Fruit fly (Drosophila melanogaster) whole organism, wandering third instar larva: ENCODE measurements around the gene Noa36.

Source experiments
- Abd-B ChIP-seq: fragments of >200 bp; optimal IDR thresholded peaks from 2 replicates; lab custom pipeline; 2017; ENCODE audit warnings: missing biosample characterization, missing genetic modification characterization
- CG32264 ChIP-seq: fragments of 200-800 bp; sonication (Bioruptor generic); optimal IDR thresholded peaks from 2 replicates; lab custom pipeline; 2016; ENCODE audit warnings: missing biosample characterization, missing genetic modification characterization
- CG9705 ChIP-seq: fragments of 200-800 bp; sonication (Bioruptor generic); optimal IDR thresholded peaks from 2 replicates; lab custom pipeline; 2018; ENCODE audit warnings: missing biosample characterization, mild to moderate bottlenecking, missing genetic modification characterization
- CrebA ChIP-seq: fragments of 200-800 bp; sonication (Bioruptor generic); optimal IDR thresholded peaks from 2 replicates; lab custom pipeline; 2016; ENCODE audit warnings: missing biosample characterization, mild to moderate bottlenecking, missing genetic modification characterization, borderline replicate concordance
- Dfd ChIP-seq: fragments of >200 bp; optimal IDR thresholded peaks from 2 replicates; lab custom pipeline; 2017; ENCODE audit warnings: missing biosample characterization, missing genetic modification characterization
- HLH106 ChIP-seq: fragments of 200-800 bp; optimal IDR thresholded peaks from 3 replicates; lab custom pipeline; 2019; ENCODE audit warnings: missing biosample characterization, mild to moderate bottlenecking, missing genetic modification characterization, moderate library complexity
- Hnf4 ChIP-seq: fragments of 200-800 bp; sonication (Bioruptor generic); optimal IDR thresholded peaks from 2 replicates; lab custom pipeline; 2016; ENCODE audit warnings: missing biosample characterization, mild to moderate bottlenecking, missing genetic modification characterization
- Hr78 ChIP-seq: fragments of >200 bp; optimal IDR thresholded peaks from 2 replicates; lab custom pipeline; 2017; ENCODE audit warnings: missing biosample characterization, missing genetic modification characterization
- Hr83 ChIP-seq: fragments of 200-300 bp; sonication (Bioruptor generic); optimal IDR thresholded peaks from 2 replicates; lab custom pipeline; 2016; ENCODE audit warnings: missing biosample characterization, mild to moderate bottlenecking, missing genetic modification characterization, moderate library complexity; ENCODE audit not compliant: poor library complexity, severe bottlenecking
- Jra ChIP-seq: sonication (Bioruptor generic); optimal IDR thresholded peaks from 2 replicates; lab custom pipeline; 2016; ENCODE audit warnings: missing biosample characterization, missing genetic modification characterization
- Mio ChIP-seq: sonication (Bioruptor generic); optimal IDR thresholded peaks from 2 replicates; lab custom pipeline; 2016; ENCODE audit warnings: missing biosample characterization, missing genetic modification characterization
- Myc ChIP-seq: fragments of >200 bp; optimal IDR thresholded peaks from 2 replicates; lab custom pipeline; 2017
- OdsH ChIP-seq: fragments of 200-800 bp; sonication (Bioruptor generic); optimal IDR thresholded peaks from 2 replicates; lab custom pipeline; 2016; ENCODE audit warnings: missing biosample characterization, mild to moderate bottlenecking, missing genetic modification characterization
- Rel ChIP-seq, 2 experiments: fragments of 200-800 bp; sonication (Bioruptor generic) in 1 of 2; optimal IDR thresholded peaks; 2 replicates in 1 of 2; 3 replicates in 1 of 2; lab custom pipeline; 2016 to 2019; ENCODE audit warnings: mild to moderate bottlenecking in 2 of 2, missing biosample characterization in 2 of 2, missing genetic modification characterization in 2 of 2, moderate library complexity in 1 of 2
- Sp1 ChIP-seq: fragments of 200-800 bp; sonication (Bioruptor generic); optimal IDR thresholded peaks from 3 replicates; lab custom pipeline; 2019; ENCODE audit warnings: missing biosample characterization, mild to moderate bottlenecking, missing genetic modification characterization, moderate library complexity
- Vsx2 ChIP-seq: fragments of 200-300, 225-300 bp; sonication (Bioruptor generic); optimal IDR thresholded peaks from 2 replicates; lab custom pipeline; 2018; ENCODE audit warnings: missing biosample characterization, missing genetic modification characterization; ENCODE audit not compliant: partially characterized antibody
- dl ChIP-seq, 2 experiments: fragments of 175-275, 200-275 bp in 1 of 2; fragments of 200-275 bp in 1 of 2; sonication (Bioruptor generic); optimal IDR thresholded peaks; lab custom pipeline; 2018; ENCODE audit warnings: mild to moderate bottlenecking in 2 of 2, missing biosample characterization in 2 of 2, missing genetic modification characterization in 2 of 2, moderate library complexity in 2 of 2; ENCODE audit not compliant: partially characterized antibody in 2 of 2, insufficient read depth in 1 of 2
- dsf ChIP-seq: sonication (Bioruptor generic); optimal IDR thresholded peaks from 2 replicates; lab custom pipeline; 2016; ENCODE audit warnings: missing biosample characterization, missing genetic modification characterization, borderline replicate concordance
- ey ChIP-seq: fragments of 200-800 bp; sonication (Bioruptor generic); optimal IDR thresholded peaks from 2 replicates; lab custom pipeline; 2016; ENCODE audit warnings: missing biosample characterization, missing genetic modification characterization
- foxo ChIP-seq, 2 experiments: fragments of 200-800 bp; sonication (Bioruptor generic); optimal IDR thresholded peaks; 2 replicates in 1 of 2; 3 replicates in 1 of 2; lab custom pipeline; 2016 to 2017; ENCODE audit warnings: missing biosample characterization in 2 of 2, missing genetic modification characterization in 2 of 2
- fru ChIP-seq: fragments of 200-800 bp; sonication (Bioruptor generic); optimal IDR thresholded peaks from 3 replicates; lab custom pipeline; 2016; ENCODE audit warnings: missing biosample characterization, mild to moderate bottlenecking, missing genetic modification characterization
- h ChIP-seq: fragments of 200-800 bp; sonication (Bioruptor generic); optimal IDR thresholded peaks from 3 replicates; lab custom pipeline; 2016; ENCODE audit warnings: missing biosample characterization, mild to moderate bottlenecking, missing genetic modification characterization
- jim ChIP-seq: fragments of 175-275, 200-325 bp; sonication (Bioruptor generic); optimal IDR thresholded peaks from 2 replicates; lab custom pipeline; 2016; ENCODE audit warnings: missing biosample characterization, mild to moderate bottlenecking, missing genetic modification characterization
- pan ChIP-seq: fragments of >200 bp; optimal IDR thresholded peaks from 2 replicates; lab custom pipeline; 2017
- psq ChIP-seq: fragments of 200-800 bp; sonication (Bioruptor generic); optimal IDR thresholded peaks from 3 replicates; lab custom pipeline; 2017; ENCODE audit warnings: missing biosample characterization, mild to moderate bottlenecking, missing genetic modification characterization, moderate library complexity
- rgr ChIP-seq: fragments of 200-800 bp; sonication (Bioruptor generic); optimal IDR thresholded peaks from 3 replicates; lab custom pipeline; 2016; ENCODE audit warnings: missing biosample characterization, mild to moderate bottlenecking, missing genetic modification characterization
- sage ChIP-seq: fragments of 200-800 bp; sonication (Bioruptor generic); optimal IDR thresholded peaks from 2 replicates; lab custom pipeline; 2016; ENCODE audit warnings: missing biosample characterization, mild to moderate bottlenecking, missing genetic modification characterization
- sv ChIP-seq: fragments of 200-800 bp; sonication (Bioruptor generic); optimal IDR thresholded peaks from 3 replicates; lab custom pipeline; 2016; ENCODE audit warnings: missing biosample characterization, missing genetic modification characterization
- woc ChIP-seq: sonication (Bioruptor generic); optimal IDR thresholded peaks from 2 replicates; lab custom pipeline; 2016; ENCODE audit warnings: missing biosample characterization, mild to moderate bottlenecking, missing genetic modification characterization

Gene Noa36

dm6 chr3R:28599238-28600127, at the start of gene Noa36, which contains the start of gene Hrb98DE:
Gene Noa36, minus strand, starts transcription at chr3R:28599288.
Gene Hrb98DE, plus strand, starts transcription at chr3R:28599834.
- TF ChIP-seq Hnf4 (GFP tag; lab: Kevin White, UChicago): peak; percentile 9
- TF ChIP-seq Vsx2 (GFP tag; lab: Kevin White, UChicago): no peak
- peak in 1 of 2 experiments; percentile 51 for TF ChIP-seq foxo (GFP tag; optimal IDR thresholded peaks at IDR 0.05; lab: Kevin White, UChicago)
- TF ChIP-seq Myc (lab: Kevin White, UChicago): peak; percentile 67
- peak; percentile 57 for TF ChIP-seq jim (GFP tag; lab: Kevin White, UChicago)
- TF ChIP-seq CrebA (GFP tag; lab: Kevin White, UChicago): no peak
- no peak for TF ChIP-seq h (GFP tag; lab: Kevin White, UChicago)
- TF ChIP-seq Abd-B (GFP tag; lab: Kevin White, UChicago): no peak
- TF ChIP-seq Sp1 (GFP tag; lab: Kevin White, UChicago): peak; percentile 7
- no peak for TF ChIP-seq Mio
- TF ChIP-seq dsf (GFP tag; lab: Kevin White, UChicago): peak; percentile 11
- TF ChIP-seq fru (GFP tag; lab: Kevin White, UChicago): no peak
- no peak for TF ChIP-seq Hr78 (GFP tag; lab: Kevin White, UChicago)
- peak; percentile 44 for TF ChIP-seq woc (GFP tag; lab: Kevin White, UChicago)
- TF ChIP-seq OdsH (GFP tag; lab: Kevin White, UChicago): peak; percentile 13
- TF ChIP-seq ey (GFP tag; lab: Kevin White, UChicago): peak; percentile 11
- peak; percentile 21 for TF ChIP-seq Jra (GFP tag; lab: Kevin White, UChicago)
- peak; percentile 49 for TF ChIP-seq HLH106

- TF ChIP-seq pan (lab: Kevin White, UChicago) (no peak), Mio (no peak), Myc (lab: Kevin White, UChicago) (no peak), HLH106 (no peak), Hr78 (GFP tag; lab: Kevin White, UChicago) (no peak), dl (GFP tag; optimal IDR thresholded peaks at IDR 0.05; lab: Kevin White, UChicago; ENCODE audit: insufficient read depth in 1 of 2, partially characterized antibody in 2 of 2) (no peak), Dfd (no peak), ey (GFP tag; lab: Kevin White, UChicago) (no peak), psq (no peak), CG9705 (no peak), Sp1 (GFP tag; lab: Kevin White, UChicago) (no peak)
Measured at dm6 chr3R:28642791-28643190, 43.7 kb upstream of the Noa36 start, which contains the start of gene CG14062. Gene CG14062, minus strand, starts transcription at chr3R:28642891.

- no peak for TF ChIP-seq sv (GFP tag; lab: Kevin White, UChicago)
Measured at dm6 chr3R:28636111-28636510, 37.0 kb upstream of the Noa36 start, which contains the start of gene CG9988. Gene CG9988, plus strand, starts transcription at chr3R:28636411.

dm6 chr3R:28634981-28635930, 36.2 kb upstream of the Noa36 start, which contains the start of gene CG10011:
Gene CG10011, minus strand, starts transcription at chr3R:28635099.
- TF ChIP-seq woc (GFP tag; lab: Kevin White, UChicago) (no peak), sv (GFP tag; lab: Kevin White, UChicago) (no peak), psq (peak; percentile 77), rgr (GFP tag; lab: Kevin White, UChicago) (peak; percentile 13), jim (GFP tag; lab: Kevin White, UChicago) (no peak), Hnf4 (GFP tag; lab: Kevin White, UChicago) (no peak), Hr83 (no peak), sage (GFP tag; lab: Kevin White, UChicago) (no peak), Rel (GFP tag; optimal IDR thresholded peaks at IDR 0.05; lab: Kevin White, UChicago) (no peak), Rel (tag; optimal IDR thresholded peaks at IDR 0.05; lab: Kevin White, UChicago) (peak; percentile 99), foxo (GFP tag; optimal IDR thresholded peaks at IDR 0.05; lab: Kevin White, UChicago) (peak in 1 of 2 experiments; percentile 6), Hr78 (GFP tag; lab: Kevin White, UChicago) (no peak), CG32264 (no peak), h (GFP tag; lab: Kevin White, UChicago) (peak; percentile 11), Myc (lab: Kevin White, UChicago) (peak; percentile 24)
